Fruit fly (Drosophila melanogaster) whole organism, embryonic: ENCODE data around the gene CG33287.
A peak's percentile ranks its signal among the peaks of the same experiment; 100 is the strongest.

Source experiments
- ATbp ChIP-seq: fragments of 200-800 bp; sonication (Bioruptor generic); optimal IDR thresholded peaks from 2 replicates; lab custom pipeline; 2017; ENCODE audit warnings: missing biosample characterization, mild to moderate bottlenecking, missing genetic modification characterization, missing genetic modification reagents
- Atf-2 ChIP-seq: fragments of 200-800 bp; sonication (Bioruptor generic); optimal IDR thresholded peaks from 2 replicates; lab custom pipeline; 2016; ENCODE audit warnings: missing biosample characterization, missing genetic modification characterization
- Atf3 ChIP-seq: fragments of 200-800 bp; sonication (Bioruptor generic); optimal IDR thresholded peaks from 3 replicates; lab custom pipeline; 2016; ENCODE audit warnings: missing biosample characterization, missing genetic modification characterization
- Awh ChIP-seq: fragments of 200-800 bp; sonication (Bioruptor generic); IDR thresholded peaks from 2 replicates; pipeline ENCODE4, ENCODE4 v1.3.6; 2022; ENCODE audit warnings: missing biosample characterization, missing genetic modification characterization
- CG11456 ChIP-seq: fragments of 200-800 bp; sonication (Bioruptor generic); IDR thresholded peaks from 3 replicates; pipeline ENCODE4 v1.3.6; 2022; ENCODE audit warnings: missing biosample characterization, missing genetic modification characterization
- CG11504 ChIP-seq: fragments of 200-800 bp; sonication (Bioruptor generic); optimal IDR thresholded peaks from 3 replicates; lab custom pipeline; 2019; ENCODE audit warnings: missing biosample characterization, mild to moderate bottlenecking, missing genetic modification characterization, moderate library complexity
- CG11560 ChIP-seq: fragments of 200-800 bp; sonication (Bioruptor generic); IDR thresholded peaks from 3 replicates; pipeline ENCODE4 v1.3.6; 2022; ENCODE audit warnings: missing biosample characterization, missing genetic modification characterization
- CG14441 ChIP-seq: fragments of 200-800 bp; sonication (Bioruptor generic); IDR thresholded peaks from 2 replicates; pipeline ENCODE4 v1.3.6; 2022; ENCODE audit warnings: missing biosample characterization, missing genetic modification characterization
- CG2199 ChIP-seq: fragments of 200-800 bp; sonication (Bioruptor generic); IDR thresholded peaks from 3 replicates; pipeline ENCODE4 v1.3.6; 2022; ENCODE audit warnings: missing biosample characterization, missing genetic modification characterization
- CG31388 ChIP-seq: fragments of 200-800 bp; sonication (Bioruptor generic); optimal IDR thresholded peaks from 2 replicates; lab custom pipeline; 2016; ENCODE audit warnings: missing biosample characterization, missing genetic modification characterization
- CG4360 ChIP-seq: fragments of 200-800 bp; sonication (Bioruptor generic); IDR thresholded peaks from 2 replicates; pipeline ENCODE4 v1.3.6; 2022; ENCODE audit warnings: missing biosample characterization, missing genetic modification characterization
- CG4404 ChIP-seq: fragments of 200-800 bp; sonication (Bioruptor generic); IDR thresholded peaks from 2 replicates; pipeline ENCODE4 v1.3.6; 2022; ENCODE audit warnings: missing biosample characterization, missing genetic modification characterization
- CG4707 ChIP-seq: fragments of 200-800 bp; sonication (Bioruptor generic); optimal IDR thresholded peaks from 2 replicates; lab custom pipeline; 2018; ENCODE audit warnings: missing biosample characterization, mild to moderate bottlenecking, missing genetic modification characterization, moderate library complexity
- CG4854 ChIP-seq: fragments of 200-800 bp; sonication (Bioruptor generic); optimal IDR thresholded peaks from 2 replicates; lab custom pipeline; 2016; ENCODE audit warnings: missing biosample characterization, missing genetic modification characterization, inconsistent platforms
- CG5180 ChIP-seq: fragments of 200-800 bp; sonication (Bioruptor generic); optimal IDR thresholded peaks from 3 replicates; lab custom pipeline; 2017; ENCODE audit warnings: missing biosample characterization, missing genetic modification characterization, mild to moderate bottlenecking, moderate library complexity, missing genetic modification reagents
- CG6254 ChIP-seq: fragments of 200-800 bp; sonication (Bioruptor generic); optimal IDR thresholded peaks from 3 replicates; lab custom pipeline; 2017; ENCODE audit warnings: mild to moderate bottlenecking, missing biosample characterization, missing genetic modification reagents, missing genetic modification characterization
- CG6813 ChIP-seq: fragments of 200-800 bp; sonication (Bioruptor generic); optimal IDR thresholded peaks from 2 replicates; lab custom pipeline; 2017; ENCODE audit warnings: missing biosample characterization, missing genetic modification characterization, mild to moderate bottlenecking, moderate library complexity, missing genetic modification reagents
- CG7372 ChIP-seq: fragments of 200-800 bp; sonication (Bioruptor generic); IDR thresholded peaks from 2 replicates; pipeline ENCODE4 v1.3.6; 2022; ENCODE audit warnings: missing biosample characterization, missing genetic modification characterization
- Dref ChIP-seq: fragments of 200-800 bp; sonication (Bioruptor generic); IDR thresholded peaks from 2 replicates; pipeline ENCODE4 v1.3.6; 2022; ENCODE audit warnings: missing biosample characterization, missing genetic modification characterization
- Drgx ChIP-seq: fragments of 200-800 bp; sonication (Bioruptor generic); IDR thresholded peaks from 2 replicates; pipeline ENCODE4 v1.3.6; 2022; ENCODE audit warnings: missing biosample characterization, missing genetic modification characterization
- Eip74EF ChIP-seq, 2 experiments: fragments of 200-800 bp in 1 of 2; fragments of >200 bp in 1 of 2; sonication (Bioruptor generic) in 1 of 2; optimal IDR thresholded peaks; 2 replicates each; lab custom pipeline; 2017 to 2019; ENCODE audit warnings: missing biosample characterization in 2 of 2, missing genetic modification characterization in 2 of 2, mild to moderate bottlenecking in 1 of 2, moderate library complexity in 1 of 2
- Ets65A ChIP-seq: fragments of 200-800 bp; sonication (Bioruptor generic); peaks from one replicate; lab custom pipeline; 2016; ENCODE audit warnings: missing biosample characterization, missing genetic modification characterization
- H15 ChIP-seq: fragments of 200-800 bp; sonication (Bioruptor generic); IDR thresholded peaks from 3 replicates; pipeline ENCODE4 v1.3.6; 2022; ENCODE audit warnings: missing biosample characterization, missing genetic modification characterization
- HLH3B ChIP-seq: fragments of 200-800 bp; sonication (Bioruptor generic); IDR thresholded peaks from 2 replicates; pipeline ENCODE4 v1.3.6; 2022; ENCODE audit warnings: missing biosample characterization, missing genetic modification characterization
- HLHmδ ChIP-seq: fragments of 200-800 bp; sonication (Bioruptor generic); optimal IDR thresholded peaks from 2 replicates; lab custom pipeline; 2018; ENCODE audit warnings: missing biosample characterization, mild to moderate bottlenecking, missing genetic modification characterization, moderate library complexity
- Hey ChIP-seq: fragments of 200-800 bp; sonication (Bioruptor generic); optimal IDR thresholded peaks from 3 replicates; lab custom pipeline; 2018; ENCODE audit warnings: missing biosample characterization, mild to moderate bottlenecking, missing genetic modification characterization
- HmgD ChIP-seq: fragments of 200-800 bp; sonication (Bioruptor generic); optimal IDR thresholded peaks from 3 replicates; lab custom pipeline; 2016; ENCODE audit warnings: missing biosample characterization, missing genetic modification characterization
- Hr3 ChIP-seq: fragments of 200-800 bp; sonication (Bioruptor generic); optimal IDR thresholded peaks from 3 replicates; lab custom pipeline; 2016; ENCODE audit warnings: missing biosample characterization, missing genetic modification characterization
- Lhr ChIP-seq: fragments of 200-800 bp; sonication (Bioruptor generic); optimal IDR thresholded peaks from 3 replicates; lab custom pipeline; 2017; ENCODE audit warnings: mild to moderate bottlenecking, missing biosample characterization, missing genetic modification reagents, missing genetic modification characterization
- Lpt ChIP-seq: fragments of >200 bp; optimal IDR thresholded peaks from 2 replicates; lab custom pipeline; 2018; ENCODE audit warnings: missing biosample characterization, missing genetic modification characterization
- Mrtf ChIP-seq: fragments of 200-800 bp; sonication (Bioruptor generic); IDR thresholded peaks from 3 replicates; pipeline ENCODE4 v1.3.6; 2022; ENCODE audit warnings: missing biosample characterization, missing genetic modification characterization
- Nf-YB ChIP-seq: fragments of 200-800 bp; sonication (Bioruptor generic); optimal IDR thresholded peaks from 3 replicates; lab custom pipeline; 2019; ENCODE audit warnings: missing biosample characterization, mild to moderate bottlenecking, missing genetic modification characterization, moderate library complexity
- Sox100B ChIP-seq: fragments of 200-800 bp; sonication (Bioruptor generic); optimal IDR thresholded peaks from 3 replicates; lab custom pipeline; 2018; ENCODE audit warnings: missing biosample characterization, mild to moderate bottlenecking, missing genetic modification characterization
- Spps ChIP-seq: fragments of 200-800 bp; sonication (Bioruptor generic); optimal IDR thresholded peaks from 2 replicates; lab custom pipeline; 2018; ENCODE audit warnings: missing biosample characterization, mild to moderate bottlenecking, missing genetic modification characterization
- Usf ChIP-seq: fragments of 200-800 bp; sonication (Bioruptor generic); optimal IDR thresholded peaks from 2 replicates; lab custom pipeline; 2017; ENCODE audit warnings: missing genotype, missing biosample characterization, missing genetic modification characterization
- ac ChIP-seq: fragments of 200-800 bp; sonication (Bioruptor generic); optimal IDR thresholded peaks from 3 replicates; lab custom pipeline; 2017; ENCODE audit warnings: missing biosample characterization, mild to moderate bottlenecking, missing genetic modification characterization
- ap ChIP-seq: fragments of 200-800 bp; sonication (Bioruptor generic); IDR thresholded peaks from 2 replicates; pipeline ENCODE4 v1.3.6; 2022; ENCODE audit warnings: missing biosample characterization, missing genetic modification characterization
- ci ChIP-seq: fragments of 200-800 bp; sonication (Bioruptor generic); IDR thresholded peaks from 3 replicates; pipeline ENCODE4 v1.3.6; 2022; ENCODE audit warnings: missing biosample characterization, missing genetic modification characterization
- crc ChIP-seq: fragments of 200-800 bp; sonication (Bioruptor generic); optimal IDR thresholded peaks from 2 replicates; lab custom pipeline; 2016; ENCODE audit warnings: missing biosample characterization, missing genetic modification characterization
- ewg ChIP-seq: fragments of 200-800 bp; sonication (Bioruptor generic); optimal IDR thresholded peaks from 3 replicates; lab custom pipeline; 2017; ENCODE audit warnings: mild to moderate bottlenecking, missing biosample characterization, missing genetic modification reagents, missing genetic modification characterization
- fd64A ChIP-seq: fragments of 200-800 bp; sonication (Bioruptor generic); optimal IDR thresholded peaks from 3 replicates; lab custom pipeline; 2018; ENCODE audit warnings: missing biosample characterization, mild to moderate bottlenecking, missing genetic modification characterization
- gem ChIP-seq: fragments of 200-800 bp; sonication (Bioruptor generic); optimal IDR thresholded peaks from 2 replicates; lab custom pipeline; 2019; ENCODE audit warnings: missing biosample characterization, mild to moderate bottlenecking, missing genetic modification characterization, moderate library complexity
- hth ChIP-seq: fragments of >200 bp; optimal IDR thresholded peaks from 2 replicates; lab custom pipeline; 2017; ENCODE audit warnings: inconsistent platforms
- insv ChIP-seq, 2 experiments: fragments of 200-800 bp; sonication (Bioruptor generic); optimal IDR thresholded peaks; 3 replicates each; lab custom pipeline; 2016 to 2018; ENCODE audit warnings: missing biosample characterization in 2 of 2, missing genetic modification characterization in 2 of 2
- kah ChIP-seq: fragments of 200-800 bp; sonication (Bioruptor generic); optimal IDR thresholded peaks from 2 replicates; lab custom pipeline; 2018; ENCODE audit warnings: missing biosample characterization, mild to moderate bottlenecking, missing genetic modification characterization
- lmd ChIP-seq: fragments of 200-800 bp; sonication (Bioruptor generic); IDR thresholded peaks from 2 replicates; pipeline ENCODE4 v1.3.6; 2022; ENCODE audit warnings: missing biosample characterization, missing genetic modification characterization
- mirr ChIP-seq: fragments of 200-800 bp; sonication (Bioruptor generic); optimal IDR thresholded peaks from 3 replicates; lab custom pipeline; 2018; ENCODE audit warnings: missing biosample characterization, mild to moderate bottlenecking, missing genetic modification characterization
- stc ChIP-seq: fragments of 200-800 bp; sonication (Bioruptor generic); IDR thresholded peaks from 2 replicates; pipeline ENCODE4 v1.3.6; 2022; ENCODE audit warnings: missing biosample characterization, missing genetic modification characterization
- tin ChIP-seq: fragments of 200-800 bp; sonication (Bioruptor generic); optimal IDR thresholded peaks from 3 replicates; lab custom pipeline; 2016; ENCODE audit warnings: missing biosample characterization, missing genetic modification characterization

The CG33287 gene

DNA sequence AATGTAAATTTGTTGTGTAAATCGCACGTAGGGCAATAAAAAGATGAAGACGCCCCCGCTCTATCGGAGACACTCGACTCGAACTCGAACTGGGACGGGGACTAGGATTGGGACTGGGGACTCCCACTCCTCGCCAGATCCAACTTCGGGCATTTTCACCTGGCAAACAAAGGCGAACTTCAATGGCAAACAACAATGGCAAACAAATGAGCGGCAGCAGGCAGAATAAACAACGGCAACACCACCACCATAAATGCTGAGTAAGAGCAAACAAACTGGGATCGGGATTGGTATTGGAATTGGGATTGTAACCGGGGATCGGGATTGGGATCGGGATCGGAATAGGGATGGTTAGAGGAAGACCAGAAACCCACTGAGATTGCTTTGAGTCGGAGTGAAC is 26.3 kb downstream of the CG33287 start (continued):
- peak; percentile 35 for TF ChIP-seq HLHmδ (GFP tag; lab: Kevin White, UChicago)
- peak; percentile 29 for TF ChIP-seq crc (GFP tag; lab: Kevin White, UChicago)
- TF ChIP-seq ATbp, result peak; percentile 70
- no peak for TF ChIP-seq insv (GFP tag; optimal IDR thresholded peaks at IDR 0.05; lab: Kevin White, UChicago)
- TF ChIP-seq hth (lab: Kevin White, UChicago), result no peak
- TF ChIP-seq kah (GFP tag; lab: Kevin White, UChicago), result no peak
- peak; percentile 70 for TF ChIP-seq CG6813 (GFP tag; lab: Kevin White, UChicago)
- TF ChIP-seq CG31388 (GFP tag; lab: Kevin White, UChicago), result no peak

DNA sequence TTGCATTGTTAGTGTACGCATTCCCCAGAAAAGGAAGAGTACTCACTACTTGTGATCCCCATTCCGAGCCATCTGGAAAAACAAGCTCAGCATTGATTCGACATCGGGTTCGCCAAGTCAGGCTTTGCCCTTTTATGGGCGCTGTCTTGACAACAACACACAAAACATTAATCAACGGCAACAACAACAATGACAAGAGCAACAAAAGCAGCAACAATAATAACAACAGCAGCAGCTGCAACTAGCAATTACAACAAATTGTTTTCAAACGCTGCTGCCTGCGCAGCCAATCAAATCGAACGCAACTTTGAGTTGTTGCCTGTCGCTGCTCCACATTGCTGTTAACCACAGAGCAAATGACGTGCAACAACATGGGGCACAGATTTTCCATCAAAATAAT is 28.4 kb downstream of the CG33287 start:
- TF ChIP-seq H15 (GFP tag; lab: Robert Waterston, UW) (0 out of 3 replicates have a peak, but pooled peaks have one; percentile 9), Mrtf (GFP tag; lab: Robert Waterston, UW) (no peak), fd64A (no peak), Hey (tag; lab: Kevin White, UChicago) (no peak), CG5180 (GFP tag; lab: Kevin White, UChicago) (no peak), Atf3 (GFP tag; lab: Kevin White, UChicago) (no peak), ewg (no peak), Dref (no peak), Nf-YB (GFP tag; lab: Kevin White, UChicago) (peak; percentile 30), Awh (GFP tag; lab: Robert Waterston, UW) (0 out of 2 replicates have a peak, but pooled peaks have one; percentile 18), Ets65A (GFP tag; lab: Kevin White, UChicago) (peak; percentile 66), Lhr (GFP tag; lab: Kevin White, UChicago) (no peak), Lpt (GFP tag; lab: Kevin White, UChicago) (no peak), Spps (tag; lab: Kevin White, UChicago) (no peak), CG14441 (GFP tag; lab: Robert Waterston, UW) (no peak), Hr3 (GFP tag; lab: Kevin White, UChicago) (no peak), CG4360 (GFP tag; lab: Robert Waterston, UW) (peak; percentile 78)

DNA sequence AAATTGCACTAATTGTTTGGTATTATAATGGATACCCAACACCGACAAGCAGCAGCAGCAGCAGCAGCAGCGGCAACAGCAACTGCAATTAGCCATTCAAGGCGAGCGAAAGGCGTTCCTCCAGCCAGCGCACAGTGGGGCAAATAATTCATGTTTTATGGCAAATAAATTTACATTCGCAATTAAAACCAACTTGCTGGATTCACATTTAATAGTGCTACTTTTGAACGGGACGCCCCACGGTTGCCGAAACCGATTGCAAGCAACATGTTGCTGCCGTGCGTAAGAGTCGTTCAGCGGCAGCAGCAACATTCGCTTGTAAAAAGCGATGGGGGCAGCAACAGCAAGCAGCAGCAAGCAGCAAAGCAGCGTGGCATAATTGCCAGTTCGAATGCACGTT is 36.8 kb downstream of the CG33287 start:
- TF ChIP-seq Eip74EF (GFP tag; optimal IDR thresholded peaks at IDR 0.05; lab: Kevin White, UChicago) (no peak), CG11560 (tag; lab: Robert Waterston, UW) (no peak), Mrtf (GFP tag; lab: Robert Waterston, UW) (0 out of 3 replicates have a peak, but pooled peaks have one; percentile 7), CG11456 (GFP tag; lab: Robert Waterston, UW) (no peak), Lhr (GFP tag; lab: Kevin White, UChicago) (no peak), Atf-2 (no peak), CG2199 (GFP tag; lab: Robert Waterston, UW) (peak; percentile 18; the same call in 1 of the 3 replicates), ci (GFP tag; lab: Robert Waterston, UW) (no peak), mirr (GFP tag; lab: Kevin White, UChicago) (no peak), tin (GFP tag; lab: Kevin White, UChicago) (no peak), Sox100B (GFP tag; lab: Kevin White, UChicago) (no peak), Usf (GFP tag; lab: Kevin White, UChicago) (no peak), gem (tag; lab: Kevin White, UChicago) (no peak), hth (lab: Kevin White, UChicago) (no peak), ac (GFP tag; lab: Kevin White, UChicago) (no peak), stc (GFP tag; lab: Robert Waterston, UW) (no peak), lmd (GFP tag; lab: Robert Waterston, UW) (no peak), CG4707 (GFP tag; lab: Kevin White, UChicago) (no peak), CG7372 (GFP tag; lab: Robert Waterston, UW) (no peak), CG4404 (GFP tag; lab: Robert Waterston, UW) (no peak), CG6254 (no peak), HLH3B (GFP tag; lab: Robert Waterston, UW) (0 out of 2 replicates have a peak, but pooled peaks have one; percentile 13), CG4854 (GFP tag; lab: Kevin White, UChicago) (no peak), CG11504 (tag; lab: Kevin White, UChicago) (peak; percentile 95), Drgx (GFP tag; lab: Robert Waterston, UW) (peak; percentile 42), HmgD (GFP tag; lab: Kevin White, UChicago) (no peak), ap (no peak)
